Fruit fly (Drosophila melanogaster) whole organism, embryonic: ENCODE results near the gene PGAP2.

ENCODE experiments used
- Ada2b ChIP-seq: fragments of 200-800 bp; sonication (Bioruptor generic); IDR thresholded peaks from 2 replicates; pipeline ENCODE4 v1.3.6; 2022; ENCODE audit warnings: missing biosample characterization, missing genetic modification characterization
- CG10565 ChIP-seq: fragments of 200-800 bp; sonication (Bioruptor generic); optimal IDR thresholded peaks from 3 replicates; lab custom pipeline; 2016; ENCODE audit warnings: missing biosample characterization, mild to moderate bottlenecking, missing genetic modification characterization
- CG10979 ChIP-seq: fragments of 200-800 bp; sonication (Bioruptor generic); optimal IDR thresholded peaks from 2 replicates; lab custom pipeline; 2018; ENCODE audit warnings: missing biosample characterization, mild to moderate bottlenecking, missing genetic modification characterization, moderate library complexity
- CG12391 ChIP-seq: fragments of 200-800 bp; sonication (Bioruptor generic); optimal IDR thresholded peaks from 3 replicates; lab custom pipeline; 2018; ENCODE audit warnings: missing biosample characterization, mild to moderate bottlenecking, missing genetic modification characterization, moderate library complexity
- CG12942 ChIP-seq: fragments of 200-800 bp; sonication (Bioruptor generic); optimal IDR thresholded peaks from 3 replicates; lab custom pipeline; 2016; ENCODE audit warnings: missing biosample characterization, missing genetic modification characterization
- CG14050 ChIP-seq: fragments of 200-800 bp; sonication (Bioruptor generic); IDR thresholded peaks from 3 replicates; pipeline ENCODE4 v1.3.6; 2022; ENCODE audit warnings: missing biosample characterization, missing genetic modification characterization
- CG14860 ChIP-seq: fragments of 200-800 bp; sonication (Bioruptor generic); IDR thresholded peaks from 3 replicates; pipeline ENCODE4 v1.3.6; 2022; ENCODE audit warnings: missing biosample characterization, missing genetic modification characterization; ENCODE audit not compliant: partially characterized antibody
- CG15073 ChIP-seq: fragments of 200-800 bp; sonication (Bioruptor generic); optimal IDR thresholded peaks from 2 replicates; lab custom pipeline; 2016; ENCODE audit warnings: missing biosample characterization, missing genetic modification characterization
- CG2120 ChIP-seq: fragments of 200-800 bp; sonication (Bioruptor generic); optimal IDR thresholded peaks from 3 replicates; lab custom pipeline; 2016; ENCODE audit warnings: missing biosample characterization, missing genetic modification characterization
- CG2712 ChIP-seq: fragments of 200-800 bp; optimal IDR thresholded peaks from 3 replicates; lab custom pipeline; 2019; ENCODE audit warnings: missing biosample characterization, mild to moderate bottlenecking, missing genetic modification characterization, moderate library complexity
- CG30020 ChIP-seq: fragments of 200-800 bp; optimal IDR thresholded peaks from 2 replicates; lab custom pipeline; 2019; ENCODE audit warnings: missing biosample characterization, mild to moderate bottlenecking, missing genetic modification characterization, moderate library complexity
- CG31224 ChIP-seq: fragments of 200-800 bp; sonication (Bioruptor generic); IDR thresholded peaks from 2 replicates; pipeline ENCODE4 v1.3.6; 2022; ENCODE audit warnings: missing biosample characterization, missing genetic modification characterization
- CG3163 ChIP-seq: fragments of 200-800 bp; sonication (Bioruptor generic); optimal IDR thresholded peaks from 3 replicates; lab custom pipeline; 2016; ENCODE audit warnings: missing biosample characterization, missing genetic modification characterization
- CG3726 ChIP-seq: fragments of 200-800 bp; sonication (Bioruptor generic); IDR thresholded peaks from 3 replicates; pipeline ENCODE4, ENCODE4 v1.3.6; 2022; ENCODE audit warnings: missing biosample characterization, missing genetic modification characterization
- CG3995 ChIP-seq: fragments of 200-800 bp; sonication (Bioruptor generic); optimal IDR thresholded peaks from 3 replicates; lab custom pipeline; 2016; ENCODE audit warnings: missing biosample characterization, missing genetic modification characterization
- CG4617 ChIP-seq: fragments of 200-800 bp; sonication (Bioruptor generic); optimal IDR thresholded peaks from 3 replicates; lab custom pipeline; 2016; ENCODE audit warnings: missing biosample characterization, missing genetic modification characterization, borderline replicate concordance
- CG5180 ChIP-seq: fragments of 200-800 bp; sonication (Bioruptor generic); optimal IDR thresholded peaks from 3 replicates; lab custom pipeline; 2017; ENCODE audit warnings: missing biosample characterization, missing genetic modification characterization, mild to moderate bottlenecking, moderate library complexity, missing genetic modification reagents
- CG6854 ChIP-seq: fragments of 200-800 bp; sonication (Bioruptor generic); optimal IDR thresholded peaks from 3 replicates; lab custom pipeline; 2017; ENCODE audit warnings: missing biosample characterization, mild to moderate bottlenecking, missing genetic modification characterization
- CG9817 ChIP-seq: fragments of 200-800 bp; sonication (Bioruptor generic); optimal IDR thresholded peaks from 2 replicates; lab custom pipeline; 2018; ENCODE audit warnings: missing biosample characterization, mild to moderate bottlenecking, missing genetic modification characterization, moderate library complexity
- CoRest ChIP-seq: fragments of 200-800 bp; sonication (Bioruptor generic); optimal IDR thresholded peaks from 3 replicates; lab custom pipeline; 2018; ENCODE audit warnings: missing biosample characterization, mild to moderate bottlenecking, missing genetic modification characterization, moderate library complexity
- Drgx ChIP-seq: fragments of 200-800 bp; sonication (Bioruptor generic); IDR thresholded peaks from 2 replicates; pipeline ENCODE4 v1.3.6; 2022; ENCODE audit warnings: missing biosample characterization, missing genetic modification characterization
- Gug ChIP-seq: fragments of 200-800 bp; sonication (Bioruptor generic); IDR thresholded peaks from 4 replicates; pipeline ENCODE4 v1.3.6; 2022; ENCODE audit warnings: missing biosample characterization, missing genetic modification characterization
- HmgZ ChIP-seq: fragments of 200-800 bp; sonication (Bioruptor generic); optimal IDR thresholded peaks from 2 replicates; lab custom pipeline; 2018; ENCODE audit warnings: missing biosample characterization, mild to moderate bottlenecking, missing genetic modification characterization
- Hr51 ChIP-seq, 2 experiments: fragments of 200-800 bp; sonication (Bioruptor generic); optimal IDR thresholded peaks; 2 replicates in 1 of 2; 3 replicates in 1 of 2; lab custom pipeline; 2016 to 2018; ENCODE audit warnings: missing biosample characterization in 2 of 2, missing genetic modification characterization in 2 of 2, mild to moderate bottlenecking in 1 of 2, moderate library complexity in 1 of 2
- Kr ChIP-seq: fragments of 200-800 bp; sonication (Bioruptor generic); optimal IDR thresholded peaks from 2 replicates; lab custom pipeline; 2017; ENCODE audit warnings: missing biosample characterization, mild to moderate bottlenecking, missing genetic modification characterization
- MESR4 ChIP-seq: fragments of 200-800 bp; sonication (Bioruptor generic); optimal IDR thresholded peaks from 2 replicates; lab custom pipeline; 2018; ENCODE audit warnings: missing biosample characterization, mild to moderate bottlenecking, missing genetic modification characterization, moderate library complexity
- NK7.1 ChIP-seq: fragments of 200-800 bp; sonication (Bioruptor generic); optimal IDR thresholded peaks from 3 replicates; lab custom pipeline; 2016; ENCODE audit warnings: missing biosample characterization, missing genetic modification characterization
- PHDP ChIP-seq: fragments of 200-800 bp; sonication (Bioruptor generic); optimal IDR thresholded peaks from 3 replicates; lab custom pipeline; 2018; ENCODE audit warnings: missing biosample characterization, mild to moderate bottlenecking, missing genetic modification characterization, moderate library complexity
- Rx ChIP-seq: fragments of 200-800 bp; sonication (Bioruptor generic); IDR thresholded peaks from 2 replicates; pipeline ENCODE4 v1.3.6; 2022; ENCODE audit warnings: missing biosample characterization, missing genetic modification characterization
- YL-1 ChIP-seq: fragments of 200-800 bp; sonication (Bioruptor generic); optimal IDR thresholded peaks from 3 replicates; lab custom pipeline; 2017; ENCODE audit warnings: missing biosample characterization, mild to moderate bottlenecking, missing genetic modification characterization
- bigmax ChIP-seq: fragments of 200-800 bp; sonication (Bioruptor generic); optimal IDR thresholded peaks from 2 replicates; lab custom pipeline; 2018; ENCODE audit warnings: missing biosample characterization, mild to moderate bottlenecking, missing genetic modification characterization
- cas ChIP-seq: fragments of 200-800 bp; sonication (Bioruptor generic); IDR thresholded peaks from 2 replicates; pipeline ENCODE4 v1.3.6; 2022; ENCODE audit warnings: missing biosample characterization, missing genetic modification characterization
- cwo ChIP-seq: fragments of 200-800 bp; sonication (Bioruptor generic); optimal IDR thresholded peaks from 3 replicates; lab custom pipeline; 2017; ENCODE audit warnings: missing biosample characterization, missing genetic modification characterization, mild to moderate bottlenecking, moderate library complexity, missing genetic modification reagents
- gsb ChIP-seq: fragments of 200-800 bp; sonication (Bioruptor generic); IDR thresholded peaks from 2 replicates; pipeline ENCODE4 v1.3.6; 2022; ENCODE audit warnings: missing biosample characterization, missing genetic modification characterization
- gsb-n ChIP-seq: fragments of 200-800 bp; sonication (Bioruptor generic); optimal IDR thresholded peaks from 3 replicates; lab custom pipeline; 2018; ENCODE audit warnings: missing biosample characterization, mild to moderate bottlenecking, missing genetic modification characterization
- insv ChIP-seq, 2 experiments: fragments of 200-800 bp; sonication (Bioruptor generic); optimal IDR thresholded peaks; 3 replicates each; lab custom pipeline; 2016 to 2018; ENCODE audit warnings: missing biosample characterization in 2 of 2, missing genetic modification characterization in 2 of 2
- lbe ChIP-seq: fragments of 200-800 bp; sonication (Bioruptor generic); optimal IDR thresholded peaks from 2 replicates; lab custom pipeline; 2016; ENCODE audit warnings: missing biosample characterization, mild to moderate bottlenecking, missing genetic modification characterization
- mld ChIP-seq: fragments of 200-800 bp; sonication (Bioruptor generic); IDR thresholded peaks from 3 replicates; pipeline ENCODE4 v1.3.6; 2022; ENCODE audit warnings: missing biosample characterization, missing genetic modification characterization; ENCODE audit not compliant: partially characterized antibody
- nmo ChIP-seq: fragments of 200-800 bp; sonication (Bioruptor generic); optimal IDR thresholded peaks from 2 replicates; lab custom pipeline; 2018; ENCODE audit warnings: missing biosample characterization, mild to moderate bottlenecking, missing genetic modification characterization, moderate library complexity
- phol ChIP-seq: fragments of 200-800 bp; sonication (Bioruptor generic); optimal IDR thresholded peaks from 3 replicates; lab custom pipeline; 2018; ENCODE audit warnings: missing biosample characterization, mild to moderate bottlenecking, missing genetic modification characterization, moderate library complexity
- pzg ChIP-seq: fragments of 200-800 bp; sonication (Bioruptor generic); optimal IDR thresholded peaks from 3 replicates; lab custom pipeline; 2018; ENCODE audit warnings: missing biosample characterization, mild to moderate bottlenecking, missing genetic modification characterization, moderate library complexity
- ranshi ChIP-seq: fragments of 200-800 bp; sonication (Bioruptor generic); IDR thresholded peaks from 2 replicates; pipeline ENCODE4 v1.3.6; 2022; ENCODE audit warnings: missing biosample characterization, missing genetic modification characterization
- schlank ChIP-seq: fragments of 200-800 bp; sonication (Bioruptor generic); optimal IDR thresholded peaks from 2 replicates; lab custom pipeline; 2018; ENCODE audit warnings: missing biosample characterization, mild to moderate bottlenecking, missing genetic modification characterization
- sens ChIP-seq: fragments of 200-800 bp; sonication (Bioruptor generic); peaks from one replicate; lab custom pipeline; 2016; ENCODE audit warnings: missing biosample characterization, missing genetic modification characterization
- shn ChIP-seq: fragments of 200-800 bp; sonication (Bioruptor generic); optimal IDR thresholded peaks from 3 replicates; lab custom pipeline; 2016; ENCODE audit warnings: missing biosample characterization, missing genetic modification characterization
- sob ChIP-seq: fragments of 200-800 bp; sonication (Bioruptor generic); IDR thresholded peaks from 2 replicates; pipeline ENCODE4 v1.3.6; 2022; ENCODE audit warnings: missing biosample characterization, missing genetic modification characterization
- stwl ChIP-seq: fragments of 200-800 bp; sonication (Bioruptor generic); optimal IDR thresholded peaks from 3 replicates; lab custom pipeline; 2018; ENCODE audit warnings: missing biosample characterization, mild to moderate bottlenecking, missing genetic modification characterization, moderate library complexity
- usp ChIP-seq: fragments of >200 bp; optimal IDR thresholded peaks from 2 replicates; lab custom pipeline; 2017; ENCODE audit warnings: missing biosample characterization, missing genetic modification characterization
- zen2 ChIP-seq: fragments of 200-800 bp; sonication (Bioruptor generic); IDR thresholded peaks from 3 replicates; pipeline ENCODE4 v1.3.6; 2022; ENCODE audit warnings: missing biosample characterization, missing genetic modification characterization; ENCODE audit not compliant: partially characterized antibody

PGAP2 gene

DNA sequence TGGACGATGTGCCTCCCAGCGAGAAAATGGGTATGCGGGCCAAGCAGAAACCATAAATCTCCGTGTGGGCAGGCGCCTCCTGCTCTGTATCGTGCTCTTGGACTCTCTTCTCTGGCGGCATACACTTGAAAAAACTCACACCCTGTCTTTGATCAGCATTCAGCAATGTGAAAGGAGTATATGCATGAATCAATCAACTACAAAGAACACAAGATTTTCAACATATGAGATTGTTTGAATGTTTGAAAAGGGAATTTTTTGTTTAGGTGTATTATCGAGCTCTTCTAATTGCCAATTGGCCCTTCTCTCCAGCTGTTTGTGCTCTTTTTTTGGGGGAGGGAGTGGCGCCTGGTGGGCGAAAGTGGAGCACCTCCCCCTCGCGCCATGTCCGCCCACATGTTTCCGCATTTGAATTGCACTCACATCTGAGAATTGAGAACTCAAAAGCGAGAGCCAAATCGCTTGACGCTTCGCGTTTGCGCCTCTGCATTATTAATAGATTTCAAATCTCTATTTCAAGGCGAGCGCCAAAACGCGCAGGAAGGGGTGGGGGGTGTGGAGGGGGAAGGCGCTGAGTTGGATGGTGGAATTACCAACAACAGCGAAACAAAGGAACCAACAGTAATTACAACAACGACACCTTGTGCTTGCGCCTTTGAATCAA, 26.2 kb upstream of the PGAP2 start (continued):
- TF ChIP-seq HmgZ (tag; lab: Kevin White, UChicago) = peak; percentile 83
- TF ChIP-seq zen2 (GFP tag; lab: Robert Waterston, UW) = no peak
- TF ChIP-seq sens (GFP tag; lab: Kevin White, UChicago) = peak; percentile 96
- peak; percentile 79 for TF ChIP-seq cas (GFP tag; lab: Robert Waterston, UW)
- TF ChIP-seq CG5180 (GFP tag; lab: Kevin White, UChicago) = peak; percentile 77
- TF ChIP-seq CG30020 (tag; lab: Kevin White, UChicago) = peak; percentile 2
- peak; percentile 83 for TF ChIP-seq NK7.1
- TF ChIP-seq MESR4 (GFP tag; lab: Kevin White, UChicago) = peak; percentile 33
- peak; percentile 88 for TF ChIP-seq PHDP (tag; lab: Kevin White, UChicago)
- TF ChIP-seq gsb-n = peak; percentile 64
- no peak for TF ChIP-seq bigmax
- TF ChIP-seq mld (GFP tag; lab: Robert Waterston, UW) = no peak
- TF ChIP-seq YL-1 (GFP tag; lab: Kevin White, UChicago) = peak; percentile 62
- TF ChIP-seq shn = peak; percentile 85
- peak; percentile 88 for TF ChIP-seq CG9817
- TF ChIP-seq CG6854 (GFP tag; lab: Kevin White, UChicago) = peak; percentile 58
- no peak for TF ChIP-seq Kr
- no peak for TF ChIP-seq usp (GFP tag; lab: Kevin White, UChicago)
- TF ChIP-seq CG14860 (GFP tag; lab: Robert Waterston, UW) = no peak
- TF ChIP-seq insv (GFP tag; optimal IDR thresholded peaks at IDR 0.05; lab: Kevin White, UChicago) = peak in 1 of 2 experiments; percentile 30
- TF ChIP-seq gsb (GFP tag; lab: Robert Waterston, UW) = peak; percentile 82
- no peak for TF ChIP-seq stwl
- peak; percentile 38 for TF ChIP-seq CG4617 (GFP tag; lab: Kevin White, UChicago)
- peak; percentile 17 for TF ChIP-seq CG10565
- TF ChIP-seq CG10979 (tag; lab: Kevin White, UChicago) = peak; percentile 74
- TF ChIP-seq Ada2b = peak; percentile 88
- peak; percentile 67; the same call in 2 of the 3 replicates for TF ChIP-seq CG3726 (GFP tag; lab: Robert Waterston, UW)
- TF ChIP-seq Drgx (GFP tag; lab: Robert Waterston, UW) = peak; percentile 90
- peak; percentile 8 for TF ChIP-seq CG15073 (GFP tag; lab: Kevin White, UChicago)
- peak; percentile 6 for TF ChIP-seq pzg (GFP tag; lab: Kevin White, UChicago)
- peak; percentile 88; the same call in 3 of the 4 replicates for TF ChIP-seq Gug (GFP tag; lab: Robert Waterston, UW)
- TF ChIP-seq CoRest (tag; lab: Kevin White, UChicago) = peak; percentile 85
- peak; percentile 78 for TF ChIP-seq CG12942 (GFP tag; lab: Kevin White, UChicago)
- TF ChIP-seq CG3995 (GFP tag; lab: Kevin White, UChicago) = peak; percentile 31
- TF ChIP-seq cwo (GFP tag; lab: Kevin White, UChicago) = peak; percentile 83
- TF ChIP-seq Rx (GFP tag; lab: Robert Waterston, UW) = peak; percentile 88
- TF ChIP-seq CG14050 (GFP tag; lab: Robert Waterston, UW) = peak; percentile 88
- peak; percentile 86 for TF ChIP-seq CG3163
- TF ChIP-seq CG2120 (GFP tag; lab: Kevin White, UChicago) = peak; percentile 92
- peak; percentile 26 for TF ChIP-seq lbe (GFP tag; lab: Kevin White, UChicago)
- TF ChIP-seq sob = peak; percentile 87
- TF ChIP-seq Hr51 (GFP tag; optimal IDR thresholded peaks at IDR 0.05; lab: Kevin White, UChicago) = peak; percentile 79 to 90
- TF ChIP-seq CG2712 (tag; lab: Kevin White, UChicago) = peak; percentile 87
- peak; percentile 80; the same call in 1 of the 2 replicates for TF ChIP-seq CG31224 (GFP tag; lab: Robert Waterston, UW)
- peak; percentile 79 for TF ChIP-seq schlank (tag; lab: Kevin White, UChicago)
- TF ChIP-seq nmo (GFP tag; lab: Kevin White, UChicago) = peak; percentile 77
- TF ChIP-seq CG12391 (tag; lab: Kevin White, UChicago) = peak; percentile 84
- peak; percentile 87 for TF ChIP-seq ranshi (GFP tag; lab: Robert Waterston, UW)
- TF ChIP-seq phol (tag; lab: Kevin White, UChicago) = peak; percentile 83
